Fruit fly (Drosophila melanogaster) whole organism, embryonic: ENCODE measurements around the gene obst-B.

Experiments
- Awh ChIP-seq: fragments of 200-800 bp; sonication (Bioruptor generic); IDR thresholded peaks from 2 replicates; pipeline ENCODE4, ENCODE4 v1.3.6; 2022; ENCODE audit warnings: missing biosample characterization, missing genetic modification characterization
- CG10431 ChIP-seq: fragments of 200-800 bp; sonication (Bioruptor generic); optimal IDR thresholded peaks from 3 replicates; lab custom pipeline; 2018; ENCODE audit warnings: missing biosample characterization, mild to moderate bottlenecking, missing genetic modification characterization
- CG10654 ChIP-seq: fragments of 200-800 bp; sonication (Bioruptor generic); optimal IDR thresholded peaks from 2 replicates; lab custom pipeline; 2016; ENCODE audit warnings: missing biosample characterization, missing genetic modification characterization
- CG11504 ChIP-seq: fragments of 200-800 bp; sonication (Bioruptor generic); optimal IDR thresholded peaks from 3 replicates; lab custom pipeline; 2019; ENCODE audit warnings: missing biosample characterization, mild to moderate bottlenecking, missing genetic modification characterization, moderate library complexity
- CG1647 ChIP-seq: fragments of 200-800 bp; sonication (Bioruptor generic); optimal IDR thresholded peaks from 3 replicates; lab custom pipeline; 2016; ENCODE audit warnings: missing biosample characterization, missing genetic modification characterization
- CG17186 ChIP-seq: fragments of 200-800 bp; sonication (Bioruptor generic); optimal IDR thresholded peaks from 3 replicates; lab custom pipeline; 2017; ENCODE audit warnings: missing biosample characterization, missing genetic modification reagents, missing genetic modification characterization
- CG17359 ChIP-seq: fragments of 200-800 bp; sonication (Bioruptor generic); optimal IDR thresholded peaks from 3 replicates; lab custom pipeline; 2018; ENCODE audit warnings: missing biosample characterization, mild to moderate bottlenecking, missing genetic modification characterization, moderate library complexity
- CG3407 ChIP-seq: fragments of 200-800 bp; sonication (Bioruptor generic); optimal IDR thresholded peaks from 2 replicates; lab custom pipeline; 2018; ENCODE audit warnings: missing biosample characterization, mild to moderate bottlenecking, missing genetic modification characterization
- CG34376 ChIP-seq: fragments of 200-800 bp; sonication (Bioruptor generic); optimal IDR thresholded peaks from 2 replicates; lab custom pipeline; 2018; ENCODE audit warnings: missing biosample characterization, mild to moderate bottlenecking, missing genetic modification characterization
- CG8089 ChIP-seq: fragments of 200-800 bp; sonication (Bioruptor generic); optimal IDR thresholded peaks from 3 replicates; lab custom pipeline; 2016; ENCODE audit warnings: missing biosample characterization, missing genetic modification characterization
- CkIIα-i1 ChIP-seq: fragments of 200-800 bp; sonication (Bioruptor generic); IDR thresholded peaks from 2 replicates; pipeline ENCODE4 v1.3.6; 2022; ENCODE audit warnings: missing biosample characterization, missing genetic modification characterization
- HLHmδ ChIP-seq: fragments of 200-800 bp; sonication (Bioruptor generic); optimal IDR thresholded peaks from 2 replicates; lab custom pipeline; 2018; ENCODE audit warnings: missing biosample characterization, mild to moderate bottlenecking, missing genetic modification characterization, moderate library complexity
- Hand ChIP-seq: fragments of 200-800 bp; sonication (Bioruptor generic); optimal IDR thresholded peaks from 2 replicates; lab custom pipeline; 2017; ENCODE audit warnings: mild to moderate bottlenecking, missing biosample characterization, missing genetic modification reagents, missing genetic modification characterization
- HmgZ ChIP-seq: fragments of 200-800 bp; sonication (Bioruptor generic); optimal IDR thresholded peaks from 2 replicates; lab custom pipeline; 2018; ENCODE audit warnings: missing biosample characterization, mild to moderate bottlenecking, missing genetic modification characterization
- Jarid2 ChIP-seq: fragments of 200-800 bp; sonication (Bioruptor generic); optimal IDR thresholded peaks from 3 replicates; lab custom pipeline; 2017; ENCODE audit warnings: mild to moderate bottlenecking, missing biosample characterization, missing genetic modification reagents, missing genetic modification characterization
- Lhr ChIP-seq: fragments of 200-800 bp; sonication (Bioruptor generic); optimal IDR thresholded peaks from 3 replicates; lab custom pipeline; 2017; ENCODE audit warnings: mild to moderate bottlenecking, missing biosample characterization, missing genetic modification reagents, missing genetic modification characterization
- Lpt ChIP-seq: fragments of >200 bp; optimal IDR thresholded peaks from 2 replicates; lab custom pipeline; 2018; ENCODE audit warnings: missing biosample characterization, missing genetic modification characterization
- NC2β ChIP-seq: fragments of 200-800 bp; sonication (Bioruptor generic); optimal IDR thresholded peaks from 2 replicates; lab custom pipeline; 2016; ENCODE audit warnings: missing biosample characterization, missing genetic modification characterization
- NK7.1 ChIP-seq: fragments of 200-800 bp; sonication (Bioruptor generic); optimal IDR thresholded peaks from 3 replicates; lab custom pipeline; 2016; ENCODE audit warnings: missing biosample characterization, missing genetic modification characterization
- Neu2 ChIP-seq: fragments of 200-800 bp; sonication (Bioruptor generic); optimal IDR thresholded peaks from 3 replicates; lab custom pipeline; 2016; ENCODE audit warnings: missing biosample characterization, missing genetic modification characterization, borderline replicate concordance
- Nf-YC ChIP-seq: fragments of 200-800 bp; optimal IDR thresholded peaks from 3 replicates; lab custom pipeline; 2019; ENCODE audit warnings: missing biosample characterization, mild to moderate bottlenecking, missing genetic modification characterization, moderate library complexity
- NfI ChIP-seq: fragments of 200-800 bp; sonication (Bioruptor generic); optimal IDR thresholded peaks from 3 replicates; lab custom pipeline; 2018; ENCODE audit warnings: missing biosample characterization, mild to moderate bottlenecking, missing genetic modification characterization, moderate library complexity
- Optix ChIP-seq: fragments of 200-800 bp; sonication (Bioruptor generic); IDR thresholded peaks from 3 replicates; pipeline ENCODE4 v1.3.6; 2022; ENCODE audit warnings: missing biosample characterization, missing genetic modification characterization
- PHDP ChIP-seq: fragments of 200-800 bp; sonication (Bioruptor generic); optimal IDR thresholded peaks from 3 replicates; lab custom pipeline; 2018; ENCODE audit warnings: missing biosample characterization, mild to moderate bottlenecking, missing genetic modification characterization, moderate library complexity
- Ravus ChIP-seq: fragments of 200-800 bp; sonication (Bioruptor generic); IDR thresholded peaks from 2 replicates; pipeline ENCODE4 v1.3.6; 2022; ENCODE audit warnings: missing biosample characterization, missing genetic modification characterization
- Sox102F ChIP-seq: fragments of 200-800 bp; sonication (Bioruptor generic); optimal IDR thresholded peaks from 2 replicates; lab custom pipeline; 2018; ENCODE audit warnings: missing biosample characterization, mild to moderate bottlenecking, missing genetic modification characterization, moderate library complexity
- al ChIP-seq: fragments of 200-800 bp; sonication (Bioruptor generic); IDR thresholded peaks from 2 replicates; pipeline ENCODE4 v1.3.6; 2022; ENCODE audit warnings: missing biosample characterization, missing genetic modification characterization
- ase ChIP-seq: fragments of 200-800 bp; sonication (Bioruptor generic); IDR thresholded peaks from 3 replicates; pipeline ENCODE4 v1.3.6; 2022; ENCODE audit warnings: missing biosample characterization, missing genetic modification characterization
- crc ChIP-seq: fragments of 200-800 bp; sonication (Bioruptor generic); optimal IDR thresholded peaks from 2 replicates; lab custom pipeline; 2016; ENCODE audit warnings: missing biosample characterization, missing genetic modification characterization
- danr ChIP-seq: fragments of 200-800 bp; sonication (Bioruptor generic); IDR thresholded peaks from 2 replicates; pipeline ENCODE4 v1.3.6; 2022; ENCODE audit warnings: missing biosample characterization, missing genetic modification characterization
- fru ChIP-seq: fragments of >200 bp; optimal IDR thresholded peaks from 2 replicates; lab custom pipeline; 2017
- ftz-f1 ChIP-seq: fragments of 200-800 bp; sonication (Bioruptor generic); optimal IDR thresholded peaks from 2 replicates; lab custom pipeline; 2016; ENCODE audit warnings: missing biosample characterization, missing genetic modification characterization
- gem ChIP-seq: fragments of 200-800 bp; sonication (Bioruptor generic); optimal IDR thresholded peaks from 2 replicates; lab custom pipeline; 2019; ENCODE audit warnings: missing biosample characterization, mild to moderate bottlenecking, missing genetic modification characterization, moderate library complexity
- odd ChIP-seq: fragments of 200-800 bp; sonication (Bioruptor generic); optimal IDR thresholded peaks from 2 replicates; lab custom pipeline; 2017; ENCODE audit warnings: missing biosample characterization, mild to moderate bottlenecking, missing genetic modification characterization
- pan ChIP-seq, 4 experiments: fragments of >200 bp in 3 of 4; fragments of 200-800 bp in 1 of 4; sonication (Bioruptor generic) in 1 of 4; optimal IDR thresholded peaks in 3 of 4; IDR thresholded peaks in 1 of 4; 2 replicates each; pipeline versions ENCODE4 v1.3.6 to Lab custom; 2017 to 2022; ENCODE audit warnings: missing biosample characterization in 2 of 4, missing genetic modification characterization in 2 of 4, mixed read lengths in 1 of 4
- prd ChIP-seq, 3 experiments: fragments of >200 bp in 2 of 3; fragments of 200-800 bp in 1 of 3; sonication (Bioruptor generic) in 1 of 3; optimal IDR thresholded peaks in 2 of 3; IDR thresholded peaks in 1 of 3; 2 replicates in 2 of 3; 3 replicates in 1 of 3; pipeline versions ENCODE4 v1.3.6 to Lab custom; 2017 to 2022; ENCODE audit warnings: missing biosample characterization in 1 of 3, missing genetic modification characterization in 1 of 3
- row ChIP-seq: fragments of 200-800 bp; sonication (Bioruptor generic); IDR thresholded peaks from 3 replicates; pipeline ENCODE4 v1.3.6; 2022; ENCODE audit warnings: missing biosample characterization, missing genetic modification characterization
- salm ChIP-seq: fragments of 200-800 bp; sonication (Bioruptor generic); optimal IDR thresholded peaks from 2 replicates; lab custom pipeline; 2018; ENCODE audit warnings: missing biosample characterization, mild to moderate bottlenecking, missing genetic modification characterization
- sc ChIP-seq, 3 experiments: fragments of >200 bp in 2 of 3; fragments of 200-800 bp in 1 of 3; sonication (Bioruptor generic) in 1 of 3; optimal IDR thresholded peaks; 2 replicates in 2 of 3; 3 replicates in 1 of 3; lab custom pipeline; 2017; ENCODE audit warnings: mild to moderate bottlenecking in 1 of 3, missing biosample characterization in 1 of 3, missing genetic modification characterization in 1 of 3, missing genetic modification reagents in 1 of 3
- scrt ChIP-seq: fragments of 200-800 bp; sonication (Bioruptor generic); optimal IDR thresholded peaks from 2 replicates; lab custom pipeline; 2018; ENCODE audit warnings: missing biosample characterization, mild to moderate bottlenecking, missing genetic modification characterization, moderate library complexity
- sens ChIP-seq: fragments of 200-800 bp; sonication (Bioruptor generic); peaks from one replicate; lab custom pipeline; 2016; ENCODE audit warnings: missing biosample characterization, missing genetic modification characterization
- so ChIP-seq: fragments of 200-800 bp; sonication (Bioruptor generic); IDR thresholded peaks from 3 replicates; pipeline ENCODE4 v1.3.6; 2022; ENCODE audit warnings: missing biosample characterization, missing genetic modification characterization
- stc ChIP-seq: fragments of 200-800 bp; sonication (Bioruptor generic); IDR thresholded peaks from 2 replicates; pipeline ENCODE4 v1.3.6; 2022; ENCODE audit warnings: missing biosample characterization, missing genetic modification characterization
- stwl ChIP-seq: fragments of 200-800 bp; sonication (Bioruptor generic); optimal IDR thresholded peaks from 3 replicates; lab custom pipeline; 2018; ENCODE audit warnings: missing biosample characterization, mild to moderate bottlenecking, missing genetic modification characterization, moderate library complexity
- tin ChIP-seq: fragments of 200-800 bp; sonication (Bioruptor generic); optimal IDR thresholded peaks from 3 replicates; lab custom pipeline; 2016; ENCODE audit warnings: missing biosample characterization, missing genetic modification characterization
- toy ChIP-seq: fragments of 200-800 bp; sonication (Bioruptor generic); IDR thresholded peaks from 2 replicates; pipeline ENCODE4 v1.3.6; 2022; ENCODE audit warnings: missing biosample characterization, missing genetic modification characterization
- ttk ChIP-seq: fragments of 200-800 bp; sonication (Bioruptor generic); IDR thresholded peaks from 2 replicates; pipeline ENCODE4 v2.1.2; 2022; ENCODE audit warnings: missing biosample characterization, missing genetic modification characterization
- wdn ChIP-seq: fragments of 200-800 bp; sonication (Bioruptor generic); IDR thresholded peaks from 2 replicates; pipeline ENCODE4 v1.3.6; 2022; ENCODE audit warnings: missing biosample characterization, missing genetic modification characterization

Gene obst-B

DNA sequence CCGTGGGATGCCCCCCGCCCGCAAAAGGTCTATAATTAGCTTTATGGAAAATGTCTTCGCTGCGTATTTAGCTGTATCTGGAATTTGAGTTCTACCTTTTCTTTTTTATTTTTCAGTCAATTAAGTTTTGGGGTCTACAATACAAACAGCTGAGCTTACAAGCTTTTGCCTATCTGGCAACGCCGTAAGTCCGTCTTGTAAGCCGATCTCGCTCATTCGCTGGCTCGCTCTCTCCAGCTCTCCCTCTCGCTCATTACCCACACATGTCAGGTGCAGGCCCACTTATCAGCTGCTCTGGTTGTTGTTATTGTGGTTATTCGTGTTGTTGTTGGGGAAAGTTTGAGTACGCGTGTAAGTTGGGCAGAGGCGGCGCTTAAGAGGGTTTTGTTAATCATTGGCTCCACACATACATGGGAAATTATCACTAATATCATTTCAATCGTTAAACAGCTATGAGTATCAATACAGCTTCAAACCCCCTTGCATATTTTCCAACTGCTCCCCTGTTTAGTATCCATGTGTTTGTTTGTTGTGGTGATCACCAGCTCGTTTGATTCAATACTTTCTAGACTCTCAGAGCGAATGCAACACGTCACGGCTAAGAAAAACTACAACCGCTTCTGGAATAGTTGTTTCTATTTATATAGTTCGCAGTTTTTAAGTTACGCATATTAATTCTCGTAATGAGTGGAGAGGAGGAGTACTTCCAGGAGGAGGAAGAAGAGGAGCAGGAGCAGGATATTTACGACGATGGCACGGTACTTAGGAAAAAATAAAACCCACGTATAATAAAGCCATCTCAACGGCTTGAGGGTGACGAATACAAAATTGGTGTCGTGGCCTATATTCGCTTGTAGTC lies 22.5 kb upstream of the obst-B start (continued):
- TF ChIP-seq sc (optimal IDR thresholded peaks at IDR 0.05; lab: Kevin White, UChicago) (no peak), sc (GFP tag; optimal IDR thresholded peaks at IDR 0.05; lab: Kevin White, UChicago) (peak; percentile 85), so (peak; percentile 97), row (peak; percentile 98), ase (peak; percentile 97), pan (optimal IDR thresholded peaks at IDR 0.05; lab: Kevin White, UChicago) (no peak), pan (GFP tag; optimal IDR thresholded peaks at IDR 0.05 in 1 of 2, IDR thresholded peaks at IDR 0.05 in 1 of 2) (peak in 1 of 2 experiments; percentile 98), Sox102F (peak; percentile 96), scrt (GFP tag; lab: Kevin White, UChicago) (peak; percentile 91), NfI (peak; percentile 97), HmgZ (tag; lab: Kevin White, UChicago) (peak; percentile 98), Lpt (GFP tag; lab: Kevin White, UChicago) (no peak), al (GFP tag; lab: Robert Waterston, UW) (peak; percentile 98), danr (peak; percentile 94), NC2β (peak; percentile 97), Neu2 (peak; percentile 80), Jarid2 (GFP tag; lab: Kevin White, UChicago) (peak; percentile 82), CG17186 (GFP tag; lab: Kevin White, UChicago) (peak; percentile 71), CG10431 (GFP tag; lab: Kevin White, UChicago) (peak; percentile 99), NK7.1 (GFP tag; lab: Kevin White, UChicago) (peak; percentile 95), wdn (GFP tag; lab: Robert Waterston, UW) (peak; percentile 98), toy (GFP tag; lab: Robert Waterston, UW) (peak; percentile 95), ttk (GFP tag; lab: Robert Waterston, UW) (peak; percentile 96), Lhr (peak; percentile 79), CG1647 (GFP tag; lab: Kevin White, UChicago) (peak; percentile 97), Awh (GFP tag; lab: Robert Waterston, UW) (peak; percentile 95), prd (optimal IDR thresholded peaks at IDR 0.05; lab: Kevin White, UChicago) (no peak), prd (GFP tag; IDR thresholded peaks at IDR 0.05; lab: Robert Waterston, UW) (peak; percentile 98), Ravus (GFP tag; lab: Robert Waterston, UW) (peak; percentile 92), CG34376 (GFP tag; lab: Kevin White, UChicago) (peak; percentile 96), CkIIα-i1 (GFP tag; lab: Robert Waterston, UW) (peak; percentile 88), CG10654 (GFP tag; lab: Kevin White, UChicago) (peak; percentile 95), salm (peak; percentile 89), gem (peak; percentile 97), HLHmδ (GFP tag; lab: Kevin White, UChicago) (peak; percentile 82), CG8089 (GFP tag; lab: Kevin White, UChicago) (peak; percentile 96), CG3407 (peak; percentile 92), ftz-f1 (GFP tag; lab: Kevin White, UChicago) (no peak), fru (lab: Kevin White, UChicago) (no peak), Hand (GFP tag; lab: Kevin White, UChicago) (peak; percentile 92), PHDP (peak; percentile 97), crc (GFP tag; lab: Kevin White, UChicago) (peak; percentile 98), odd (GFP tag; lab: Kevin White, UChicago) (peak; percentile 93), CG11504 (tag; lab: Kevin White, UChicago) (peak; percentile 95), CG17359 (tag; lab: Kevin White, UChicago) (peak; percentile 98), tin (GFP tag; lab: Kevin White, UChicago) (peak; percentile 97), sens (GFP tag; lab: Kevin White, UChicago) (peak; percentile 99), Nf-YC (peak; percentile 84), stwl (tag; lab: Kevin White, UChicago) (peak; percentile 34), Optix (GFP tag; lab: Robert Waterston, UW) (peak; percentile 97), stc (GFP tag; lab: Robert Waterston, UW) (peak; percentile 96)
